Worm (Caenorhabditis elegans) whole organism, L1 larva: ENCODE results near the gene mop-25.2.

Experiments
- C04F5.9 ChIP-seq: sonication (generic microtip); optimal IDR thresholded peaks from 2 replicates; lab custom pipeline; 2016; ENCODE audit warnings: missing genetic modification characterization, missing compliant biosample characterization
- C16A3.4 ChIP-seq: fragments of 150-350 bp; optimal IDR thresholded peaks from 2 replicates; lab custom pipeline; 2014; ENCODE audit warnings: missing biosample characterization, missing genetic modification characterization
- aha-1 ChIP-seq: fragments of 150-350 bp; optimal IDR thresholded peaks from 2 replicates; lab custom pipeline; 2014; ENCODE audit warnings: missing biosample characterization, missing genetic modification characterization
- alr-1 ChIP-seq: fragments of 200-800 bp; sonication (Bioruptor generic); optimal IDR thresholded peaks from 2 replicates; lab custom pipeline; 2018; ENCODE audit warnings: borderline replicate concordance, mild to moderate bottlenecking, missing genetic modification characterization, missing compliant biosample characterization
- aly-2 ChIP-seq: fragments of 150-350 bp; optimal IDR thresholded peaks from 2 replicates; lab custom pipeline; 2014; ENCODE audit warnings: missing biosample characterization, missing genetic modification characterization
- ama-1 ChIP-seq: fragments of 150-350 bp; optimal IDR thresholded peaks from 2 replicates; lab custom pipeline; 2014
- ceh-63 ChIP-seq: fragments of 200-800 bp; sonication (Bioruptor generic); optimal IDR thresholded peaks from 2 replicates; lab custom pipeline; 2018; ENCODE audit warnings: mild to moderate bottlenecking, missing genetic modification characterization, missing compliant biosample characterization
- ceh-8 ChIP-seq: fragments of 200-800 bp; sonication (Bioruptor generic); optimal IDR thresholded peaks from 2 replicates; lab custom pipeline; 2018; ENCODE audit warnings: mild to moderate bottlenecking, missing genetic modification characterization, moderate library complexity, missing compliant biosample characterization
- ceh-82 ChIP-seq, 3 experiments: fragments of 150-350 bp in 1 of 3; sonication (generic microtip) in 2 of 3; optimal IDR thresholded peaks; 2 replicates each; lab custom pipeline; 2014 to 2017; ENCODE audit warnings: missing biosample characterization in 3 of 3, missing genetic modification characterization in 3 of 3
- ceh-90 ChIP-seq: sonication (generic microtip); optimal IDR thresholded peaks from 2 replicates; lab custom pipeline; 2016; ENCODE audit warnings: missing genetic modification characterization, missing compliant biosample characterization
- ces-1 ChIP-seq: fragments of 150-350 bp; optimal IDR thresholded peaks from 2 replicates; lab custom pipeline; 2014; ENCODE audit warnings: missing biosample characterization, missing genetic modification reagents, missing genetic modification characterization
- dpl-1 ChIP-seq, 3 experiments: fragments of 150-350 bp in 2 of 3; sonication (generic microtip) in 1 of 3; optimal IDR thresholded peaks; 2 replicates each; lab custom pipeline; 2014 to 2017; ENCODE audit warnings: missing biosample characterization in 3 of 3, missing genetic modification characterization in 3 of 3, missing genetic modification reagents in 3 of 3
- efl-1 ChIP-seq, 4 experiments: fragments of 150-350 bp; optimal IDR thresholded peaks in 3 of 4; peaks in 1 of 4; 1 replicate in 1 of 4; 2 replicates in 3 of 4; lab custom pipeline; 2014; ENCODE audit warnings: missing biosample characterization in 2 of 4, missing genetic modification characterization in 2 of 4, missing genetic modification reagents in 2 of 4
- efl-3 ChIP-seq: fragments of 200-800 bp; sonication (Bioruptor generic); optimal IDR thresholded peaks from 2 replicates; lab custom pipeline; 2018; ENCODE audit warnings: mild to moderate bottlenecking, missing genetic modification characterization, missing compliant biosample characterization
- egl-13 ChIP-seq: sonication (generic microtip); optimal IDR thresholded peaks from 2 replicates; lab custom pipeline; 2016; ENCODE audit warnings: missing genotype, missing genetic modification reagents, missing genetic modification characterization, missing compliant biosample characterization
- egl-27 ChIP-seq, 2 experiments: fragments of 150-350 bp in 1 of 2; sonication (generic microtip); optimal IDR thresholded peaks; 3 replicates each; lab custom pipeline; 2017 to 2018; ENCODE audit warnings: missing biosample characterization in 2 of 2, missing genetic modification characterization in 2 of 2, missing genetic modification reagents in 2 of 2
- ets-5 ChIP-seq: fragments of 200-800 bp; sonication (Bioruptor generic); IDR thresholded peaks from 2 replicates; pipeline ENCODE4 v1.3.6; 2022; ENCODE audit warnings: missing genetic modification characterization, missing compliant biosample characterization
- fkh-8 ChIP-seq: sonication (generic microtip); optimal IDR thresholded peaks from 2 replicates; lab custom pipeline; 2016; ENCODE audit warnings: mild to moderate bottlenecking, missing genetic modification characterization, missing compliant biosample characterization
- fos-1 ChIP-seq: fragments of 150-350 bp; optimal IDR thresholded peaks from 2 replicates; lab custom pipeline; 2014; ENCODE audit warnings: missing biosample characterization, missing genetic modification characterization
- grh-1 ChIP-seq: fragments of 200-800 bp; sonication (Bioruptor generic); IDR thresholded peaks from 2 replicates; pipeline ENCODE4 v1.3.6; 2022; ENCODE audit warnings: missing genetic modification reagents, missing genetic modification characterization, missing compliant biosample characterization
- hlh-17 ChIP-seq: fragments of 200-800 bp; sonication (Bioruptor generic); optimal IDR thresholded peaks from 2 replicates; lab custom pipeline; 2018; ENCODE audit warnings: missing genetic modification characterization, mild to moderate bottlenecking, missing compliant biosample characterization, moderate library complexity, borderline replicate concordance
- lin-13 ChIP-seq: fragments of 150-350 bp; optimal IDR thresholded peaks from 2 replicates; lab custom pipeline; 2014; ENCODE audit warnings: missing biosample characterization, missing genetic modification reagents, missing genetic modification characterization
- lin-14 ChIP-seq: fragments of 200-800 bp; sonication (Bioruptor generic); optimal IDR thresholded peaks from 2 replicates; lab custom pipeline; 2018; ENCODE audit warnings: mild to moderate bottlenecking, missing genetic modification characterization, moderate library complexity, missing compliant biosample characterization
- lin-15B ChIP-seq: fragments of 150-350 bp; sonication (generic microtip); optimal IDR thresholded peaks from 3 replicates; lab custom pipeline; 2014; ENCODE audit warnings: missing biosample characterization, missing genetic modification characterization
- lin-35 ChIP-seq, 2 experiments: fragments of 150-350 bp; optimal IDR thresholded peaks; 2 replicates each; lab custom pipeline; 2014; ENCODE audit warnings: missing biosample characterization in 2 of 2, missing genetic modification characterization in 2 of 2, missing genetic modification reagents in 2 of 2
- mef-2 ChIP-seq: fragments of 150-350 bp; optimal IDR thresholded peaks from 2 replicates; lab custom pipeline; 2014; ENCODE audit warnings: missing biosample characterization, missing genetic modification characterization
- mep-1 ChIP-seq: fragments of 150-350 bp; optimal IDR thresholded peaks from 2 replicates; lab custom pipeline; 2014; ENCODE audit warnings: missing biosample characterization, missing genetic modification characterization
- nhr-11 ChIP-seq: fragments of 150-350 bp; optimal IDR thresholded peaks from 2 replicates; lab custom pipeline; 2014; ENCODE audit warnings: missing biosample characterization, missing genetic modification characterization
- nhr-12 ChIP-seq: sonication (generic microtip); optimal IDR thresholded peaks from 2 replicates; lab custom pipeline; 2017; ENCODE audit warnings: missing biosample characterization, missing genetic modification characterization
- nhr-19 ChIP-seq: fragments of 200-800 bp; sonication (Bioruptor generic); conservative IDR thresholded peaks from 2 replicates; pipeline ENCODE4 v1.3.6; 2022; ENCODE audit warnings: missing genetic modification characterization, missing compliant biosample characterization
- nhr-237 ChIP-seq: fragments of 150-350 bp; optimal IDR thresholded peaks from 2 replicates; lab custom pipeline; 2014; ENCODE audit warnings: missing biosample characterization, missing genetic modification characterization
- nhr-28 ChIP-seq: fragments of 150-350 bp; optimal IDR thresholded peaks from 2 replicates; lab custom pipeline; 2014; ENCODE audit warnings: missing biosample characterization, missing genetic modification characterization
- nhr-47 ChIP-seq: sonication (generic microtip); optimal IDR thresholded peaks from 2 replicates; lab custom pipeline; 2016; ENCODE audit warnings: mild to moderate bottlenecking, missing genetic modification characterization, moderate library complexity, missing compliant biosample characterization
- nhr-76 ChIP-seq: sonication (generic microtip); optimal IDR thresholded peaks from 2 replicates; lab custom pipeline; 2017; ENCODE audit warnings: missing biosample characterization, missing genetic modification characterization
- nhr-84 ChIP-seq: sonication (generic microtip); optimal IDR thresholded peaks from 2 replicates; lab custom pipeline; 2017; ENCODE audit warnings: missing biosample characterization, missing genetic modification characterization
- pax-3 ChIP-seq: fragments of 200-800 bp; sonication (Bioruptor generic); optimal IDR thresholded peaks from 2 replicates; lab custom pipeline; 2018; ENCODE audit warnings: mild to moderate bottlenecking, missing genetic modification characterization, moderate library complexity, missing compliant biosample characterization
- pqm-1 ChIP-seq: sonication (generic microtip); optimal IDR thresholded peaks from 3 replicates; lab custom pipeline; 2017; ENCODE audit warnings: missing biosample characterization, missing genetic modification characterization
- rnt-1 ChIP-seq: sonication (generic microtip); optimal IDR thresholded peaks from 2 replicates; lab custom pipeline; 2016; ENCODE audit warnings: mild to moderate bottlenecking, missing genetic modification characterization, moderate library complexity, missing compliant biosample characterization
- skn-1 ChIP-seq: fragments of 150-350 bp; optimal IDR thresholded peaks from 2 replicates; lab custom pipeline; 2014; ENCODE audit warnings: missing biosample characterization, missing genetic modification characterization
- snpc-4 ChIP-seq: fragments of 150-350 bp; optimal IDR thresholded peaks from 2 replicates; lab custom pipeline; 2014; ENCODE audit warnings: missing biosample characterization, missing genetic modification characterization
- sox-4 ChIP-seq: sonication (generic microtip); optimal IDR thresholded peaks from 2 replicates; lab custom pipeline; 2016; ENCODE audit warnings: missing genetic modification characterization, missing compliant biosample characterization
- sptf-1 ChIP-seq: fragments of 150-350 bp; optimal IDR thresholded peaks from 2 replicates; lab custom pipeline; 2014; ENCODE audit warnings: missing biosample characterization, missing genetic modification characterization
- sup-37 ChIP-seq: fragments of 200-800 bp; sonication (Bioruptor generic); optimal IDR thresholded peaks from 2 replicates; lab custom pipeline; 2018; ENCODE audit warnings: mild to moderate bottlenecking, missing genetic modification characterization, missing compliant biosample characterization
- tbx-2 ChIP-seq: sonication (generic microtip); optimal IDR thresholded peaks from 2 replicates; lab custom pipeline; 2016; ENCODE audit warnings: missing genetic modification characterization, missing compliant biosample characterization
- unc-130 ChIP-seq: fragments of 150-350 bp; optimal IDR thresholded peaks from 2 replicates; lab custom pipeline; 2017; ENCODE audit warnings: missing biosample characterization, missing genetic modification characterization, inconsistent platforms
- unc-62 ChIP-seq: fragments of 150-350 bp; optimal IDR thresholded peaks from 2 replicates; lab custom pipeline; 2014; ENCODE audit warnings: missing biosample characterization, missing genetic modification reagents, missing genetic modification characterization
- unc-86 ChIP-seq: sonication (generic microtip); optimal IDR thresholded peaks from 2 replicates; lab custom pipeline; 2016; ENCODE audit warnings: missing genetic modification characterization, missing compliant biosample characterization
- xbp-1 ChIP-seq: sonication (generic microtip); optimal IDR thresholded peaks from 2 replicates; lab custom pipeline; 2016; ENCODE audit warnings: missing genetic modification characterization, missing compliant biosample characterization
- zag-1 ChIP-seq: fragments of 150-350 bp; optimal IDR thresholded peaks from 2 replicates; lab custom pipeline; 2014; ENCODE audit warnings: missing biosample characterization, missing genetic modification characterization
- ztf-11 ChIP-seq, 2 experiments: sonication (generic microtip); optimal IDR thresholded peaks; 2 replicates each; lab custom pipeline; 2016 to 2017; ENCODE audit warnings: missing genetic modification characterization in 2 of 2, missing biosample characterization in 1 of 2, missing compliant biosample characterization in 1 of 2
- ztf-4 ChIP-seq: fragments of 150-350 bp; optimal IDR thresholded peaks from 2 replicates; lab custom pipeline; 2014; ENCODE audit warnings: missing biosample characterization, missing genetic modification characterization

mop-25.2 gene

ce11 chrII:9717904-9718303, 14.4 kb upstream of the mop-25.2 start, which contains the start of gene Y53C12A.6:
Gene Y53C12A.6 (minus strand): TSS chrII:9718004.
- no peak for TF ChIP-seq pqm-1 (tag; lab: Kevin White, UChicago)
- no peak for TF ChIP-seq sptf-1 (tag; lab: Kevin White, UChicago)
- no peak for TF ChIP-seq nhr-76 (tag; lab: Kevin White, UChicago)
- TF ChIP-seq unc-86: no peak
- TF ChIP-seq unc-62 (GFP tag; lab: Kevin White, UChicago): no peak
- TF ChIP-seq ceh-8: no peak
- TF ChIP-seq fkh-8 (tag; lab: Kevin White, UChicago): no peak
- no peak for TF ChIP-seq efl-3 (GFP tag; lab: Kevin White, UChicago)
- TF ChIP-seq xbp-1 (tag; lab: Kevin White, UChicago): no peak
- no peak for TF ChIP-seq dpl-1 (GFP tag; optimal IDR thresholded peaks at IDR 0.05; lab: Kevin White, UChicago)
- TF ChIP-seq pax-3 (tag; lab: Kevin White, UChicago): no peak
- TF ChIP-seq nhr-84 (tag; lab: Kevin White, UChicago): no peak
- TF ChIP-seq nhr-28: no peak
- no peak for TF ChIP-seq mef-2
- TF ChIP-seq ceh-63 (GFP tag; lab: Kevin White, UChicago): no peak
- no peak for TF ChIP-seq hlh-17
- TF ChIP-seq aly-2: no peak

- TF ChIP-seq nhr-84 (tag; lab: Kevin White, UChicago) (no peak), egl-27 (tag; optimal IDR thresholded peaks at IDR 0.05; lab: Kevin White, UChicago) (no peak), skn-1 (tag; lab: Kevin White, UChicago) (peak; percentile 83), nhr-19 (GFP tag; lab: Robert Waterston, UW) (peak; percentile 79), unc-62 (GFP tag; lab: Kevin White, UChicago) (no peak), aha-1 (tag; lab: Kevin White, UChicago) (no peak), C16A3.4 (peak; percentile 91), nhr-11 (peak; percentile 60), lin-35 (GFP tag; optimal IDR thresholded peaks at IDR 0.05; lab: Kevin White, UChicago) (peak; percentile 99 to 100), zag-1 (no peak), nhr-12 (tag; lab: Kevin White, UChicago) (no peak), ces-1 (GFP tag; lab: Kevin White, UChicago) (no peak), mep-1 (tag; lab: Kevin White, UChicago) (peak; percentile 90), ztf-4 (tag; lab: Kevin White, UChicago) (peak; percentile 35), ceh-8 (peak; percentile 48), snpc-4 (tag; lab: Kevin White, UChicago) (peak; percentile 65), sup-37 (GFP tag; lab: Kevin White, UChicago) (no peak), lin-13 (GFP tag; lab: Kevin White, UChicago) (peak; percentile 81), ceh-90 (no peak), lin-15B (tag; lab: Kevin White, UChicago) (peak; percentile 73), grh-1 (GFP tag; lab: Robert Waterston, UW) (peak; percentile 62), C04F5.9 (tag; lab: Kevin White, UChicago) (peak; percentile 81), sox-4 (peak; percentile 21), ama-1 (lab: Kevin White, UChicago) (no peak), fos-1 (tag; lab: Kevin White, UChicago) (peak; percentile 37), mef-2 (peak; percentile 30), unc-130 (peak; percentile 83), lin-14 (GFP tag; lab: Kevin White, UChicago) (peak; percentile 76), ztf-11 (tag; optimal IDR thresholded peaks at IDR 0.05; lab: Kevin White, UChicago) (peak in 1 of 2 experiments; percentile 51), nhr-237 (tag; lab: Kevin White, UChicago) (peak; percentile 50), nhr-47 (tag; lab: Kevin White, UChicago) (peak; percentile 88), efl-1 (optimal IDR thresholded peaks at IDR 0.05; lab: Kevin White, UChicago) (peak; percentile 97 to 99), efl-1 (GFP tag; optimal IDR thresholded peaks at IDR 0.05 in 1 of 2; lab: Kevin White, UChicago) (peak; percentile 99 to 100), tbx-2 (peak; percentile 82), rnt-1 (tag; lab: Kevin White, UChicago) (peak; percentile 90), ets-5 (GFP tag; lab: Robert Waterston, UW) (no peak), egl-13 (tag; lab: Kevin White, UChicago) (peak; percentile 62), nhr-28 (no peak), fkh-8 (tag; lab: Kevin White, UChicago) (peak; percentile 75), alr-1 (no peak), ceh-82 (tag; optimal IDR thresholded peaks at IDR 0.05; lab: Kevin White, UChicago) (peak; percentile 66 to 89 (median 69))
Observed at ce11 chrII:9716417-9717039, 13.0 kb upstream of the mop-25.2 start, which contains the start of gene wee-1.3. Gene wee-1.3 (minus strand): TSS chrII:9716467.
